Fruit fly (Drosophila melanogaster) Kc167 (cell line): ENCODE data around the gene Scsalpha1.

ENCODE experiments used
- Myc ChIP-seq: fragments of >200 bp; optimal IDR thresholded peaks from 2 replicates; lab custom pipeline; 2017; ENCODE audit warnings: missing external identifiers
- Sin3A ChIP-seq: fragments of >200 bp; optimal IDR thresholded peaks from 2 replicates; lab custom pipeline; 2018; ENCODE audit warnings: missing external identifiers
- h ChIP-seq: fragments of >200 bp; optimal IDR thresholded peaks from 3 replicates; lab custom pipeline; 2018; ENCODE audit warnings: missing external identifiers
- insv ChIP-seq: fragments of >200 bp; optimal IDR thresholded peaks from 3 replicates; lab custom pipeline; 2018; ENCODE audit warnings: missing external identifiers
- psq ChIP-seq: fragments of >200 bp; optimal IDR thresholded peaks from 2 replicates; lab custom pipeline; 2017; ENCODE audit warnings: missing external identifiers
- ttk ChIP-seq: sonication (Bioruptor generic); optimal IDR thresholded peaks from 2 replicates; lab custom pipeline; 2017; ENCODE audit warnings: missing external identifiers

Scsalpha1 gene

dm6 chr3L:3851847-3852246 lies 37.8 kb downstream of the Scsalpha1 start:
- TF ChIP-seq psq (lab: Kevin White, UChicago) (no peak), Myc (no peak), insv (no peak), ttk (no peak), h (no peak), Sin3A (no peak)

dm6 chr3L:3852842-3853241 lies 38.8 kb downstream of the Scsalpha1 start:
- TF ChIP-seq ttk, result no peak
- TF ChIP-seq Sin3A, result no peak
- no peak for TF ChIP-seq psq (lab: Kevin White, UChicago)
- no peak for TF ChIP-seq insv
- TF ChIP-seq h, result no peak
- no peak for TF ChIP-seq Myc

dm6 chr3L:3855194-3855980 lies 41.4 kb downstream of the Scsalpha1 start:
- TF ChIP-seq h, result no peak
- TF ChIP-seq ttk, result no peak
- TF ChIP-seq insv, result no peak
- no peak for TF ChIP-seq Sin3A
- TF ChIP-seq Myc, result no peak
- no peak for TF ChIP-seq psq (lab: Kevin White, UChicago)

- TF ChIP-seq h (no peak), Myc (no peak), psq (lab: Kevin White, UChicago) (no peak), insv (no peak), Sin3A (no peak), ttk (no peak)
Observed at dm6 chr3L:3856004-3856403, 42.0 kb downstream of the Scsalpha1 start.

dm6 chr3L:3862504-3863380 lies 48.7 kb downstream of the Scsalpha1 start:
- TF ChIP-seq Myc (no peak), h (no peak), ttk (no peak), psq (lab: Kevin White, UChicago) (no peak), insv (no peak), Sin3A (no peak)

dm6 chr3L:3863462-3863861 lies 49.5 kb downstream of the Scsalpha1 start:
- TF ChIP-seq Sin3A (no peak), psq (lab: Kevin White, UChicago) (no peak), h (no peak), insv (no peak), Myc (no peak), ttk (no peak)

- TF ChIP-seq insv, result no peak
- no peak for TF ChIP-seq h
- TF ChIP-seq Myc, result no peak
- no peak for TF ChIP-seq psq (lab: Kevin White, UChicago)
Observed at dm6 chr3L:3865290-3865891, 51.4 kb downstream of the Scsalpha1 start.

dm6 chr3L:3866429-3866828 lies 52.4 kb downstream of the Scsalpha1 start:
- TF ChIP-seq h (no peak), Myc (no peak), insv (no peak), psq (lab: Kevin White, UChicago) (no peak), Sin3A (no peak), ttk (no peak)
